Fruit fly (Drosophila melanogaster): Measurements from ENCODE around the gene loh.

Gene loh

dm6 chr2L:10472257-10472656 lies 29.9 kb downstream of the loh start:
- TF ChIP-seq CTCF (optimal IDR thresholded peaks at IDR 0.05) (no peak), CG8478 (optimal IDR thresholded peaks at IDR 0.05) (no peak)

- TF ChIP-seq CTCF (optimal IDR thresholded peaks at IDR 0.05), result no peak
Observed at dm6 chr2L:10474268-10474678, 31.9 kb downstream of the loh start, which contains the start of gene RluA-1. Gene RluA-1 (minus strand): TSS chr2L:10474349.

dm6 chr2L:10474815-10475214 lies 32.5 kb downstream of the loh start:
- TF ChIP-seq CG8478 (optimal IDR thresholded peaks at IDR 0.05) (no peak), CTCF (optimal IDR thresholded peaks at IDR 0.05) (no peak)

- TF ChIP-seq CG8478 (optimal IDR thresholded peaks at IDR 0.05) (no peak), CTCF (optimal IDR thresholded peaks at IDR 0.05) (no peak)
Observed at dm6 chr2L:10476879-10477278, 34.5 kb downstream of the loh start, which contains the start of gene RluA-2. Gene RluA-2 (plus strand): TSS chr2L:10477073.

- TF ChIP-seq CG8478 (optimal IDR thresholded peaks at IDR 0.05) (no peak), CTCF (optimal IDR thresholded peaks at IDR 0.05) (no peak)
Observed at dm6 chr2L:10479859-10480258, 37.5 kb downstream of the loh start.

- TF ChIP-seq CTCF (optimal IDR thresholded peaks at IDR 0.05) (no peak), CG8478 (optimal IDR thresholded peaks at IDR 0.05) (no peak)
Observed at dm6 chr2L:10483073-10483472, 40.7 kb downstream of the loh start, which contains the start of gene Grip75. Gene Grip75 (plus strand): TSS chr2L:10483295.

dm6 chr2L:10488484-10489223 lies 46.3 kb downstream of the loh start, which contains the start of the genes Cog4 and CG6144:
Gene Cog4 (minus strand): TSS chr2L:10488622.
Gene CG6144 (plus strand): TSS chr2L:10488694.
- no peak for TF ChIP-seq CG8478 (optimal IDR thresholded peaks at IDR 0.05)
- no peak for TF ChIP-seq CTCF (optimal IDR thresholded peaks at IDR 0.05)

dm6 chr2L:10491354-10491753 lies 49.0 kb downstream of the loh start, which contains the start of gene CG13144:
Gene CG13144 (minus strand): TSS chr2L:10491454.
- no peak for TF ChIP-seq CG8478 (optimal IDR thresholded peaks at IDR 0.05)
- no peak for TF ChIP-seq CTCF (optimal IDR thresholded peaks at IDR 0.05)

- TF ChIP-seq CG8478 (optimal IDR thresholded peaks at IDR 0.05) (no peak), CTCF (optimal IDR thresholded peaks at IDR 0.05) (no peak)
Observed at dm6 chr2L:10495495-10495894, 53.2 kb downstream of the loh start.

- no peak for TF ChIP-seq CTCF (optimal IDR thresholded peaks at IDR 0.05)
- no peak for TF ChIP-seq CG8478 (optimal IDR thresholded peaks at IDR 0.05)
Observed at dm6 chr2L:10496338-10496737, 54.0 kb downstream of the loh start.

- TF ChIP-seq CTCF (optimal IDR thresholded peaks at IDR 0.05) (no peak), CG8478 (optimal IDR thresholded peaks at IDR 0.05) (no peak)
Observed at dm6 chr2L:10497106-10497800, 54.9 kb downstream of the loh start.

- TF ChIP-seq CG8478 (optimal IDR thresholded peaks at IDR 0.05), result no peak
- no peak for TF ChIP-seq CTCF (optimal IDR thresholded peaks at IDR 0.05)
Observed at dm6 chr2L:10499608-10500007, 57.3 kb downstream of the loh start.

All from S2 (cell line).